Worm (Caenorhabditis elegans) whole organism, L4 larva: ENCODE results near the gene Y54G11A.19.
"Not testable (repeated sequence)": the region's sequence is repeated elsewhere in the genome, so short reads cannot be mapped to it uniquely, and the experiment has no call there.

Experiments
- F10B5.3 ChIP-seq: sonication (generic microtip); optimal IDR thresholded peaks from 2 replicates; lab custom pipeline; 2016; ENCODE audit warnings: mild to moderate bottlenecking, missing genetic modification characterization, missing compliant biosample characterization
- F26F4.8 ChIP-seq: fragments of 200-800 bp; sonication (Bioruptor generic); conservative IDR thresholded peaks from 2 replicates; pipeline ENCODE4 v1.3.6; 2022; ENCODE audit warnings: missing genetic modification characterization, missing compliant biosample characterization
- F37D6.2 ChIP-seq: sonication (generic microtip); optimal IDR thresholded peaks from 2 replicates; lab custom pipeline; 2016; ENCODE audit warnings: mild to moderate bottlenecking, missing genetic modification characterization, missing compliant biosample characterization
- ZK337.2 ChIP-seq: fragments of 200-800 bp; sonication (Bioruptor generic); IDR thresholded peaks from 2 replicates; pipeline ENCODE4 v1.3.6; 2022; ENCODE audit warnings: missing genetic modification reagents, missing genetic modification characterization, missing compliant biosample characterization
- aha-1 ChIP-seq: fragments of 150-350 bp; peaks from one replicate; lab custom pipeline; 2014; ENCODE audit warnings: missing biosample characterization, missing genetic modification characterization
- arid-1 ChIP-seq: fragments of 200-800 bp; sonication (Bioruptor generic); conservative IDR thresholded peaks from 2 replicates; pipeline ENCODE4 v1.3.6; 2022; ENCODE audit warnings: missing genetic modification reagents, missing genetic modification characterization, missing compliant biosample characterization
- ceh-62 ChIP-seq: sonication (generic microtip); optimal IDR thresholded peaks from 2 replicates; lab custom pipeline; 2017; ENCODE audit warnings: missing biosample characterization, missing genetic modification characterization
- cey-2 ChIP-seq: sonication (generic microtip); optimal IDR thresholded peaks from 3 replicates; lab custom pipeline; 2017; ENCODE audit warnings: missing genetic modification characterization, mild to moderate bottlenecking, missing compliant biosample characterization, antibody characterized with exemption, borderline replicate concordance; ENCODE audit not compliant: insufficient read depth
- ctbp-1 ChIP-seq: fragments of 200-800 bp; sonication (Bioruptor generic); IDR thresholded peaks from 2 replicates; pipeline ENCODE4 v1.3.6; 2022; ENCODE audit warnings: missing genetic modification reagents, missing genetic modification characterization, missing compliant biosample characterization
- daf-12 ChIP-seq: fragments of 150-350 bp; optimal IDR thresholded peaks from 2 replicates; lab custom pipeline; 2014; ENCODE audit warnings: missing biosample characterization, missing genetic modification reagents, missing genetic modification characterization
- daf-16 ChIP-seq, 3 experiments: sonication (generic microtip); optimal IDR thresholded peaks; 2 replicates each; lab custom pipeline; 2016 to 2017; ENCODE audit warnings: missing genetic modification characterization in 3 of 3, missing genetic modification reagents in 3 of 3, mild to moderate bottlenecking in 2 of 3, missing compliant biosample characterization in 2 of 3, missing biosample characterization in 1 of 3, moderate library complexity in 1 of 3
- dmd-8 ChIP-seq: fragments of 200-800 bp; sonication (Bioruptor generic); IDR thresholded peaks from 2 replicates; pipeline ENCODE4 v1.3.6; 2022; ENCODE audit warnings: missing genetic modification characterization, missing compliant biosample characterization
- dpl-1 ChIP-seq: fragments of 150-350 bp; optimal IDR thresholded peaks from 2 replicates; lab custom pipeline; 2014; ENCODE audit warnings: missing biosample characterization, missing genetic modification reagents, missing genetic modification characterization
- duxl-1 ChIP-seq: sonication (generic microtip); optimal IDR thresholded peaks from 2 replicates; lab custom pipeline; 2016; ENCODE audit warnings: mild to moderate bottlenecking, missing genetic modification characterization, moderate library complexity, missing compliant biosample characterization; ENCODE audit not compliant: poor library complexity
- dve-1 ChIP-seq: sonication (generic microtip); optimal IDR thresholded peaks from 2 replicates; lab custom pipeline; 2017; ENCODE audit warnings: antibody characterized with exemption, mild to moderate bottlenecking, missing genetic modification characterization, missing compliant biosample characterization; ENCODE audit not compliant: insufficient read depth
- hlh-30 ChIP-seq: sonication (generic microtip); optimal IDR thresholded peaks from 2 replicates; lab custom pipeline; 2017; ENCODE audit warnings: antibody characterized with exemption, mild to moderate bottlenecking, missing genetic modification characterization, missing compliant biosample characterization; ENCODE audit not compliant: insufficient read depth
- lim-7 ChIP-seq: fragments of 200-800 bp; sonication (Bioruptor generic); IDR thresholded peaks from 2 replicates; pipeline ENCODE4 v1.3.6; 2022; ENCODE audit warnings: missing genetic modification characterization, missing compliant biosample characterization
- lin-1 ChIP-seq: fragments of 200-800 bp; sonication (Bioruptor generic); IDR thresholded peaks from 2 replicates; pipeline ENCODE4 v1.3.6; 2022; ENCODE audit warnings: missing genetic modification reagents, missing genetic modification characterization, missing compliant biosample characterization
- lin-29 ChIP-seq: fragments of 200-800 bp; sonication (Bioruptor generic); IDR thresholded peaks from 2 replicates; pipeline ENCODE4 v1.3.6; 2022; ENCODE audit warnings: missing genetic modification reagents, missing genetic modification characterization, missing compliant biosample characterization
- lin-39 ChIP-seq: fragments of 150-350 bp; optimal IDR thresholded peaks from 2 replicates; lab custom pipeline; 2014; ENCODE audit warnings: missing biosample characterization, missing genetic modification reagents, missing genetic modification characterization
- madf-5 ChIP-seq, 2 experiments: fragments of 200-800 bp; sonication (Bioruptor generic); IDR thresholded peaks; 2 replicates each; pipeline ENCODE4 v1.3.6; 2022; ENCODE audit warnings: missing compliant biosample characterization in 2 of 2, missing genetic modification characterization in 2 of 2
- madf-9 ChIP-seq: fragments of 200-800 bp; sonication (Bioruptor generic); conservative IDR thresholded peaks from 2 replicates; pipeline ENCODE4 v1.3.6; 2022; ENCODE audit warnings: missing genetic modification reagents, missing genetic modification characterization, missing compliant biosample characterization
- mdl-1 ChIP-seq, 2 experiments: fragments of 150-350 bp in 1 of 2; sonication (generic microtip) in 1 of 2; optimal IDR thresholded peaks; 2 replicates each; lab custom pipeline; 2014 to 2017; ENCODE audit warnings: missing biosample characterization in 2 of 2, missing genetic modification characterization in 2 of 2
- mdt-29 ChIP-seq: fragments of 200-800 bp; sonication (Bioruptor generic); IDR thresholded peaks from 2 replicates; pipeline ENCODE4 v1.3.6; 2022; ENCODE audit warnings: missing genetic modification reagents, missing genetic modification characterization, missing compliant biosample characterization
- mep-1 ChIP-seq: fragments of 150-350 bp; sonication (generic microtip); optimal IDR thresholded peaks from 3 replicates; lab custom pipeline; 2014; ENCODE audit warnings: missing biosample characterization, missing genetic modification characterization
- mxl-3 ChIP-seq: fragments of 200-800 bp; sonication (Bioruptor generic); optimal IDR thresholded peaks from 2 replicates; lab custom pipeline; 2018; ENCODE audit warnings: mild to moderate bottlenecking, missing genetic modification characterization, missing compliant biosample characterization
- nhr-102 ChIP-seq: sonication (generic microtip); optimal IDR thresholded peaks from 2 replicates; lab custom pipeline; 2016; ENCODE audit warnings: mild to moderate bottlenecking, missing genetic modification characterization, moderate library complexity, missing compliant biosample characterization
- nhr-28 ChIP-seq: fragments of 150-350 bp; optimal IDR thresholded peaks from 2 replicates; lab custom pipeline; 2014; ENCODE audit warnings: missing biosample characterization, missing genetic modification characterization
- nhr-48 ChIP-seq: sonication (generic microtip); optimal IDR thresholded peaks from 2 replicates; lab custom pipeline; 2016; ENCODE audit warnings: mild to moderate bottlenecking, missing genetic modification characterization, missing compliant biosample characterization
- nhr-77 ChIP-seq: fragments of 150-350 bp; optimal IDR thresholded peaks from 2 replicates; lab custom pipeline; 2014; ENCODE audit warnings: missing biosample characterization, missing genetic modification characterization
- pqm-1 ChIP-seq: sonication (generic microtip); optimal IDR thresholded peaks from 2 replicates; lab custom pipeline; 2017; ENCODE audit warnings: missing biosample characterization, missing genetic modification characterization
- rbr-2 ChIP-seq: sonication (generic microtip); optimal IDR thresholded peaks from 2 replicates; lab custom pipeline; 2016; ENCODE audit warnings: missing genotype, missing genetic modification characterization, missing compliant biosample characterization
- saeg-2 ChIP-seq: fragments of 200-800 bp; sonication (Bioruptor generic); IDR thresholded peaks from 2 replicates; pipeline ENCODE4 v1.3.6; 2022; ENCODE audit warnings: missing genetic modification reagents, missing genetic modification characterization, missing compliant biosample characterization
- snpc-4 ChIP-seq: fragments of 150-350 bp; optimal IDR thresholded peaks from 2 replicates; lab custom pipeline; 2014; ENCODE audit warnings: missing biosample characterization, missing genetic modification characterization
- tag-97 ChIP-seq: fragments of 200-800 bp; sonication (Bioruptor generic); IDR thresholded peaks from 2 replicates; pipeline ENCODE4 v1.3.6; 2022; ENCODE audit warnings: missing genetic modification characterization, missing compliant biosample characterization
- unc-130 ChIP-seq: sonication (generic microtip); optimal IDR thresholded peaks from 2 replicates; lab custom pipeline; 2016; ENCODE audit warnings: missing genetic modification reagents, missing genetic modification characterization, missing compliant biosample characterization
- unc-62 ChIP-seq, 3 experiments: fragments of 150-350 bp in 1 of 3; sonication (generic microtip); optimal IDR thresholded peaks in 2 of 3; peaks in 1 of 3; 1 replicate in 1 of 3; 2 replicates in 2 of 3; lab custom pipeline; 2014 to 2017; ENCODE audit warnings: missing biosample characterization in 3 of 3, missing genetic modification characterization in 3 of 3, missing genetic modification reagents in 3 of 3, missing genotype in 1 of 3
- ztf-7 ChIP-seq: fragments of 150-350 bp; optimal IDR thresholded peaks from 2 replicates; lab custom pipeline; 2014; ENCODE audit warnings: missing biosample characterization, missing genetic modification characterization

Gene Y54G11A.19

DNA sequence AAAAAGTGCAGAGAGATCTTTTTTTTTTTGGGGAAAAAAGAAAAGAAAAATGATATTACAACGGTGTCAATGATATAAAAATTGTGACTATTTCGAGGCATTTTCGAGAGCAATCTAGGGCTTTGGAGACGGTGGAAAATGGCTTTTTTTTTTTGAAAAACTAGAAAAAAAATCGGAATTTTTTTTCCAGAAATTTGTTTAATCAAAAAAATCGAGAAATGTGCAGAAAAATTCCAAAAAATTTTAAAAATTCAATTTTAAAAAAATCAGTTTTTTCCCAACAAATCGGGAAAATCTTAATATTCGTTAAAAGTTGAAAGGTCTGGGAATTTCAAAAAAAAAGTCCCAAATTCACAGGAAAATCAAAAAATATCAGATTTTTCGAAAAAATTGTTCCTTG, at the start of gene Y54G11A.19:
Gene Y54G11A.19, minus strand, starts transcription at position 101 of the 400 bp plus-strand sequence.
- TF ChIP-seq unc-130 (GFP tag; lab: Kevin White, UChicago) (no peak), F10B5.3 (no peak), mxl-3 (GFP tag; lab: Kevin White, UChicago) (no peak), dmd-8 (GFP tag; lab: Robert Waterston, UW) (no peak), lim-7 (GFP tag; lab: Robert Waterston, UW) (no peak), arid-1 (GFP tag; lab: Robert Waterston, UW) (no peak)

DNA sequence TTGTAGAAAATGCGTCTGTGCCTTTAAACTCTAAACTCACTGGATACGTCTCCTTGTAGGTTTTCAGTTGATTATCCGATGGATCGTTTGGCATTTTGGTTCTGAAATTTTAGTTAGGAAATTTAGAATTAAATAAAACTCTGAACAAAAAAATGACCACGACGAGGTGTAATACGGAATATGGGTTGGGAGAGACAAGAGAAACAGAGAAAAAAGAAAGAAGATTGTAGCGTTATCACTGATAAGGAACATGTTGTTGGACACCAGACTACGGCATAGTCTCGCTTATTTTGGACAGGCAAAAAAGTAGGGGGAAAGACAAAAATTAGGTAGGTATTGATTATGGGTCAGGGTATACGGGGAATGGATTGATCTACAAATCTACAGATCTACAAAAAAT, 49.5 kb upstream of the Y54G11A.19 start, which contains the start of gene ctl-1:
Gene ctl-1, minus strand, starts transcription at position 101 of the 400 bp plus-strand sequence.
- not testable (repeated sequence) for TF ChIP-seq dpl-1; mxl-3 (GFP tag; lab: Kevin White, UChicago); saeg-2 (GFP tag; lab: Robert Waterston, UW)

- TF ChIP-seq mdt-29 (GFP tag; lab: Robert Waterston, UW); lin-39 (tag; lab: Kevin White, UChicago); dve-1 (tag; lab: Kevin White, UChicago): not testable (repeated sequence)
Observed at ce11 chrII:14301927-14302326, 45.2 kb upstream of the Y54G11A.19 start, which contains the start of gene ctl-2. ctl-2 (minus strand) TSS chrII:14302027.

- TF ChIP-seq aha-1 (peak; percentile 69), nhr-102 (tag; lab: Kevin White, UChicago) (peak; percentile 55), daf-12 (no peak), mdt-29 (GFP tag; lab: Robert Waterston, UW) (0 out of 2 replicates have a peak, but pooled peaks have one; percentile 50), F37D6.2 (tag; lab: Kevin White, UChicago) (no peak), duxl-1 (tag; lab: Kevin White, UChicago) (no peak), mep-1 (tag; lab: Kevin White, UChicago) (peak; percentile 10), ctbp-1 (GFP tag; lab: Robert Waterston, UW) (no peak), madf-5 (GFP tag; IDR thresholded peaks at IDR 0.05; lab: Robert Waterston, UW) (no peak), nhr-77 (no peak), dpl-1 (no peak), madf-9 (no peak), tag-97 (GFP tag; lab: Robert Waterston, UW) (no peak)
Observed at ce11 chrII:14299254-14299759, 42.6 kb upstream of the Y54G11A.19 start.

ce11 chrII:14297050-14297449, 40.4 kb upstream of the Y54G11A.19 start, which contains the start of gene Y54G11A.7:
Y54G11A.7 (plus strand) TSS chrII:14297305.
- TF ChIP-seq ztf-7 (peak; percentile 58), F26F4.8 (GFP tag; lab: Robert Waterston, UW) (0 out of 2 replicates have a peak, but pooled peaks have one; percentile 28), aha-1 (peak; percentile 4)

DNA sequence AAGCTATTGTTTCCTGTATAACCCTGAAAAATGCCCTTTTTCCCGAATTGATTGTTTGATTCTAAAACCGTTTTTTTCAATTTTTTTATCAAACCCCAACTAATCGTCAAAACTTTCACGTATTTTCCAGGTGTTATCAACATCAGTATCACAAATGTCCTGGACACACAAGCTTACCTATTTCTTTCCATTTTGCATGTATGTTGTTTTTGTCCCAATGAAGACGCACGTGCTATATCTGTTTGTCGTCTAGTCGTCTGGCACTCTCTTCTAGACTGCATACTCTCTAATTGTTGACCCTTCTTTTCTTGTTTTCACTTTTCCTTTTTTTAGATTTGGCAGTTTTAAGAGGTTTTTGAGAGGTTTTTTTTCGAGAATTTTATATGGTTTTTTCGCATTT, 39.6 kb upstream of the Y54G11A.19 start:
- TF ChIP-seq rbr-2 (peak; percentile 9), pqm-1 (tag; lab: Kevin White, UChicago) (peak; percentile 44), dve-1 (tag; lab: Kevin White, UChicago) (peak; percentile 92), unc-62 (GFP tag; optimal IDR thresholded peaks at IDR 0.05 in 1 of 2; lab: Kevin White, UChicago) (peak in 1 of 2 experiments; percentile 93), unc-62 (tag; optimal IDR thresholded peaks at IDR 0.05; lab: Kevin White, UChicago) (no peak), daf-12 (no peak), nhr-28 (peak; percentile 83), hlh-30 (tag; lab: Kevin White, UChicago) (peak; percentile 89), ZK337.2 (GFP tag; lab: Robert Waterston, UW) (no peak), lin-1 (GFP tag; lab: Robert Waterston, UW) (no peak), mdt-29 (GFP tag; lab: Robert Waterston, UW) (no peak), daf-16 (GFP tag; optimal IDR thresholded peaks at IDR 0.05; lab: Kevin White, UChicago) (no peak), daf-16 (tag; optimal IDR thresholded peaks at IDR 0.05; lab: Kevin White, UChicago) (peak; percentile 100), lin-29 (GFP tag; lab: Robert Waterston, UW) (no peak), mep-1 (tag; lab: Kevin White, UChicago) (peak; percentile 51), madf-5 (GFP tag; IDR thresholded peaks at IDR 0.05; lab: Robert Waterston, UW) (no peak), ctbp-1 (GFP tag; lab: Robert Waterston, UW) (no peak), cey-2 (tag; lab: Kevin White, UChicago) (peak; percentile 27), nhr-48 (tag; lab: Kevin White, UChicago) (peak; percentile 50), nhr-77 (peak; percentile 82), mdl-1 (tag; optimal IDR thresholded peaks at IDR 0.05; lab: Kevin White, UChicago) (peak; percentile 83 to 98), snpc-4 (tag; lab: Kevin White, UChicago) (no peak), ceh-62 (tag; lab: Kevin White, UChicago) (no peak)
